Worm (Caenorhabditis elegans): ENCODE results near the gene C24B5.4.
A peak's percentile ranks its signal among the peaks of the same experiment; 100 is the strongest.

C24B5.4 gene

DNA sequence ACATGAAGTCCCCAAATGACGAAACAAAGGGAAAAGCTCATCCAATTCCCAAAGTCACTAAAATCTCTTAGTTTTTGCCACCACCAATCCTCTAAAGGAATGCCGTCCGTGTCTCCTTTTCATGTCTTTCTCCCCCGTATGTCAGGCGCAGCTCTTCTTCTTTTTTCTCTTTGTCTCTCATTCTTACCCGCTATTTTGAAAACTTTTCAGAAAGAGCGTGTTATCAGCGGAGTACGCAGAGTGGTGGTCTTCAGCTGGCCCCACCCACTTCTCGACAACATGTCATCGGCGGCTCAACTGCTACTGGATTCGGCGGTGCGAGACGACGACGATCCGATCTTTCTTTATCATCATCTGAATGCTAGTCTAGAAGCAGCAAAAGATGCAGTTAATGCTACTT, 5.7 kb downstream of the C24B5.4 start, which contains the start of gene sphr-1:
TSS of gene sphr-1 (plus strand) at position 205 of the 400 bp plus-strand sequence.
- TF ChIP-seq lin-54 (GFP tag; optimal IDR thresholded peaks at IDR 0.05) (no peak), hmg-1.2 (GFP tag; IDR thresholded peaks at IDR 0.05) (peak; percentile 65; the same call in 1 of the 2 replicates)

DNA sequence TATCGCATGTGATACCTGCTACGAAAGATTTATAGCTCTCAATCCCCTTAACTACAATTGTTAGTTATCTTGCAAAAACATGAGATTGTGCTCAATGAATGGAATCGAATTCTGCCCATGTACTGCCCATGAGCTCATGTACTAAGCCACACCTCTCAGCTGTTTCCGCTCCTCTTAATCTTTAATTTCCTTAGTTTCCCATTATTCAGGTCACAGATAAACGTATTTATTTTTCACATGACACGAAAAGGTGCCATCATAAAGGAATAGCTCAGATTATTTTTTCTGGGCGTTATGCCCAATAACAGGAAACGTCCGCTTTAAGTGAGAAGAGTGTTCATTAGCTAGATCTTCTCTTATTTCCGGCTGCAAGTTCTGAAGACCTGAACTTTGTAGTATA, 11.1 kb downstream of the C24B5.4 start:
- TF ChIP-seq dpl-1 (GFP tag; optimal IDR thresholded peaks at IDR 0.05) (no peak), sdz-38 (tag; optimal IDR thresholded peaks at IDR 0.05) (no peak), K12H6.12 (tag; optimal IDR thresholded peaks at IDR 0.05) (no peak), ets-4 (GFP tag; optimal IDR thresholded peaks at IDR 0.05) (no peak), attf-5 (GFP tag; optimal IDR thresholded peaks at IDR 0.05) (no peak), rcor-1 (GFP tag; IDR thresholded peaks at IDR 0.05) (no peak), nhr-90 (tag; optimal IDR thresholded peaks at IDR 0.05) (no peak), mxl-1 (tag; optimal IDR thresholded peaks at IDR 0.05) (no peak), snpc-1.1 (tag; optimal IDR thresholded peaks at IDR 0.05; ENCODE audit: insufficient read depth) (no peak)

DNA sequence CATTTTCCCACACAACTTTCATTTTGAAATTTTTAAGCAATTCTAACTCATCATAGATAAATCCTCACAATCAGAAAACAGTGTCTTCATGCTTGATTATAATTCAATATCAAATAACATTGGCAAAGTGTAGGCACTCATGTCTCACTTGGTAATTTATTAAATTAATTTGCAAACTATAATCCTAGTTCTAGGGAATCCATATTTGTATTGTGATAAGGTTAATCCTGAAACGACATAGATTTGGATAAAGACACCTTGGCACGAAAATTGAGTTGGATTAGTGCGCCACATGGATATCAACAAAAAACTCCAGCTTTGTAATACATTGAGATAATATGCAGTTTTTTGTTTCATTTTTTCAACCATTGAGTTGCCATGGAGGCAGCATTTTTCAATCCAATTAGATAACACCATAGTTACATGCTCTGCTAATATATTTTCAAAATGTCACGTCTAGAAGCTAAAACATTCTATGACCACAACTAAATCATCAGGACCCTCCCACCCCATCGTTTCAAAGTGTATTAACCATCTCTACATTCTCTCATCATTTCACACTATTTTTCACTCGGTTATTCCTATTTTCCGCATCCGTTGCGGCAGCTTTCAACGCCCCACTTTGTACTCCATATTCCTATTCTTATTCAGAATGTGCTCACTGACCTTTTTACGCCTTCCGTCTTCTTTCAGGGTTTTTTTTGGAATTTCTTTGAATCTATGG, 13.2 kb downstream of the C24B5.4 start:
- TF ChIP-seq ceh-100 (GFP tag; IDR thresholded peaks at IDR 0.05) (no peak), ceh-40 (GFP tag; IDR thresholded peaks at IDR 0.05) (no peak)

DNA sequence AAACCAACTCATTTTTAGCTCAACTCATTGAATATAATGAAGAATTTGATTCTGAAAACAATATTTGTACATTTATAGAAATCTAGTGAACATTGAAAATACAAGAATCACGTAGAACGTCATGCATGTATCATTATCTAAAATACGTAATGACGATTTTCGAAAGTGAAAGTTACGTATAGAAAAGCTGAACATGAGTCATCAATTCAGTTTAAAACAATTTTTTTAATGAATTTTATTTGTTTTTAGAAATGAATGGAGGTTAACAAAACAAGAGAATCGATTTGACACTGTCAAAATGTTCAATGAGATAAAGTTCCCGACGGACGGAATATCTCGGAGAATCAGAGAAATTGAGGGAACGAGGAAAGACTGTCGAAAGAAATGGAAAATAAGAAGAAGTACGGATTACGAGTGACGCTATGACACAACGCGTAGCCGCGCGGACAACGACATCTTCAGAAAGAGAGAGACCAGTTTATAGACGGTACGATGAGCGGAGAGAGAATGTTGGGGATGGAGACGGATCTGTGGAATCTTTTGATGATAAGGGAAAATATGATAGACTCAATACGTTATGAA, 15.4 kb downstream of the C24B5.4 start, which contains the start of gene ptr-1:
TSS of gene ptr-1 (minus strand) at position 51 of the 582 bp plus-strand sequence.
- TF ChIP-seq F37B4.10 (GFP tag; IDR thresholded peaks at IDR 0.05), result 0 out of 2 replicates have a peak, but pooled peaks have one; percentile 44
- TF ChIP-seq snpc-4 (GFP tag; optimal IDR thresholded peaks at IDR 0.05), result no peak
- TF ChIP-seq snpc-4 (tag; optimal IDR thresholded peaks at IDR 0.05), result no peak
- TF ChIP-seq B0336.3 (GFP tag; IDR thresholded peaks at IDR 0.05), result no peak

DNA sequence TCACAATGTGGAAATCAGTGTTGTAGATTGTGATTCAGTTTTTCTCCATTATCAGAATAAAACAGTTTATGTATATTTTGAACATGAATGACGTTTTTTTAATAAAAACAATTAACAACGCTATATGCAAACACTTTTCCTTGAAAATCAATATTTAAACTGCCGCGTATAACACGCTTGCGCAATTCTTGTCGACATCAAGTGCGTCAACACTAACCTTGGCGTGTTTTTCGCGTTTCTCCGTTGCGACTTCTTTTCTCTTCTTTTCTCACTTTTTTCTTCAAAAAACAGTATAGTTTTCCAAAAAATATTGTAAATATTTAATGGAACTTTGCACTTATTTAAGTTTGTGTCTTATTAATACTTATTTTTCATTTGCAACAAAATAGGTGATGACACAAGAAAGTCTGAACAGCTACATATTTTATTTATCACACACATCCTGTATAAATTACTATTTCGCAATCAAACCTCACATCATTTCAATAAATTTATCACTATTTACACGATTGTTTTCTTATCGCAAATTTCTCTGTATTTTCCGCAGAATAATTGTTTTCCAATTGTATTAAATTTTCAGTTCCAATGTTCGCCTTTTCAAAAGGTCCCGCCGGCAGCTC, 21.8 kb downstream of the C24B5.4 start, which contains the start of gene spas-1:
TSS of gene spas-1 (plus strand) at position 572 of the 620 bp plus-strand sequence.
- TF ChIP-seq attf-6 (GFP tag; IDR thresholded peaks at IDR 0.05) (no peak), mxl-1 (tag; optimal IDR thresholded peaks at IDR 0.05) (no peak), die-1 (tag; optimal IDR thresholded peaks at IDR 0.05) (peak; percentile 3), nfya-1 (tag; optimal IDR thresholded peaks at IDR 0.05; ENCODE audit: borderline replicate concordance, insufficient read depth) (no peak), ztf-26 (tag; optimal IDR thresholded peaks at IDR 0.05) (peak; percentile 56), rpc-1 (optimal IDR thresholded peaks at IDR 0.05) (no peak), rpc-1 (tag; optimal IDR thresholded peaks at IDR 0.05) (no peak), mes-4 (tag; optimal IDR thresholded peaks at IDR 0.05) (no peak), nhr-120 (GFP tag; IDR thresholded peaks at IDR 0.05) (no peak), tbx-9 (tag; optimal IDR thresholded peaks at IDR 0.05; ENCODE audit: borderline replicate concordance) (no peak), B0019.2 (GFP tag; conservative IDR thresholded peaks at IDR 0.05) (no peak), lsy-27 (tag; optimal IDR thresholded peaks at IDR 0.05; ENCODE audit: borderline replicate concordance, insufficient read depth) (no peak), snpc-1.3 (tag; optimal IDR thresholded peaks at IDR 0.05; ENCODE audit: insufficient read depth) (no peak), B0336.3 (GFP tag; IDR thresholded peaks at IDR 0.05) (peak; percentile 67), ceh-79 (tag; optimal IDR thresholded peaks at IDR 0.05) (no peak), ccch-3 (GFP tag; optimal IDR thresholded peaks at IDR 0.05) (no peak), K11D2.4 (GFP tag; IDR thresholded peaks at IDR 0.05) (peak; percentile 40; the same call in 1 of the 2 replicates), hrde-1 (tag; optimal IDR thresholded peaks at IDR 0.05; ENCODE audit: borderline replicate concordance) (no peak), Y95B8A.8 (GFP tag; IDR thresholded peaks at IDR 0.05) (no peak), tbp1 (GFP tag; optimal IDR thresholded peaks at IDR 0.05) (peak; percentile 67), lin-40 (tag; optimal IDR thresholded peaks at IDR 0.05) (peak; percentile 86), madf-10 (tag; optimal IDR thresholded peaks at IDR 0.05) (peak; percentile 52), F57C9.4 (tag; optimal IDR thresholded peaks at IDR 0.05) (no peak), F55B11.4 (tag; optimal IDR thresholded peaks at IDR 0.05; ENCODE audit: borderline replicate concordance, insufficient read depth) (no peak)

Data from whole organism, young adult.